Fruit fly (Drosophila melanogaster) whole organism, prepupa: Measurements from ENCODE around the gene CG5104.

ENCODE experiments used
- Blimp-1 ChIP-seq: fragments of 200-800 bp; sonication (Bioruptor generic); optimal IDR thresholded peaks from 3 replicates; lab custom pipeline; 2017; ENCODE audit warnings: missing biosample characterization, missing genetic modification characterization, mild to moderate bottlenecking, moderate library complexity, missing genetic modification reagents
- CG16779 ChIP-seq: fragments of 200-800 bp; sonication (Bioruptor generic); optimal IDR thresholded peaks from 3 replicates; lab custom pipeline; 2017; ENCODE audit warnings: missing biosample characterization, mild to moderate bottlenecking, missing genetic modification characterization
- CG8119 ChIP-seq: fragments of 200-800 bp; sonication (Bioruptor generic); IDR thresholded peaks from 3 replicates; pipeline ENCODE4 v1.3.6; 2022; ENCODE audit warnings: missing biosample characterization, missing genetic modification characterization
- Eip93F ChIP-seq: fragments of 200-800 bp; sonication (Bioruptor generic); optimal IDR thresholded peaks from 2 replicates; lab custom pipeline; 2016; ENCODE audit warnings: missing biosample characterization, mild to moderate bottlenecking, missing genetic modification characterization
- Gug ChIP-seq: fragments of 200-800 bp; sonication (Bioruptor generic); IDR thresholded peaks from 2 replicates; pipeline ENCODE4 v1.3.6; 2022; ENCODE audit warnings: missing biosample characterization, missing genetic modification characterization
- Hr39 ChIP-seq: fragments of 200-800 bp; sonication (Bioruptor generic); optimal IDR thresholded peaks from 2 replicates; lab custom pipeline; 2016; ENCODE audit warnings: missing biosample characterization, missing genetic modification characterization
- Lpt ChIP-seq: fragments of 200-800 bp; sonication (Bioruptor generic); optimal IDR thresholded peaks from 3 replicates; lab custom pipeline; 2016; ENCODE audit warnings: missing biosample characterization, missing genetic modification characterization
- dsx ChIP-seq: fragments of 200-800 bp; optimal IDR thresholded peaks from 3 replicates; lab custom pipeline; 2019; ENCODE audit warnings: missing biosample characterization, mild to moderate bottlenecking, missing genetic modification characterization, moderate library complexity; ENCODE audit not compliant: poor library complexity, severe bottlenecking
- pdm3 ChIP-seq: fragments of 200-800 bp; sonication (Bioruptor generic); optimal IDR thresholded peaks from 3 replicates; lab custom pipeline; 2016; ENCODE audit warnings: missing biosample characterization, missing genetic modification characterization
- spab ChIP-seq: fragments of 200-800 bp; sonication (Bioruptor generic); optimal IDR thresholded peaks from 2 replicates; lab custom pipeline; 2017; ENCODE audit warnings: missing biosample characterization, mild to moderate bottlenecking, missing genetic modification characterization, missing genetic modification reagents

DNA sequence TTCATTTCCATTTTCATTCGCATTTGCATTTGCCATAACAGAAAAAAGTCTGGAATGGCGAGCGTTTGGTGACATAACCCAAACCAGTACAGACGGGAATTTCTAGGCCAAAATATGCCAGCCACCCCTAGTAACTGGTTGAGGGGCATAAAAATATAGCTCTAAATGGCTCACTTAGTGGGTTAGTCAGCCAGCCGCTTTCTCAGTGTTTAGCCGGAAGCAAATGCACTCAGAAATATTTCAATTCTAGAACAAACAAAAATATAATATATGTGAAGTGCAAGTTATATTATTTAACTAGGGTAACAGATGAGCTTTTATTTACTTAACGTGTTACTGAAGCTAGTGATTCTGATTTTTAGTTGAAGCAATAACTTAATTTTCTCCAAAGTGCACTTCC is 16.1 kb downstream of the CG5104 start:
- TF ChIP-seq pdm3 (GFP tag; lab: Kevin White, UChicago) (no peak), dsx (GFP tag; lab: Kevin White, UChicago) (no peak), Gug (GFP tag; lab: Robert Waterston, UW) (no peak), Hr39 (GFP tag; lab: Kevin White, UChicago) (no peak), Blimp-1 (no peak), CG8119 (GFP tag; lab: Robert Waterston, UW) (no peak), spab (GFP tag; lab: Kevin White, UChicago) (no peak), CG16779 (tag; lab: Kevin White, UChicago) (no peak), Eip93F (GFP tag; lab: Kevin White, UChicago) (no peak), Lpt (GFP tag; lab: Kevin White, UChicago) (no peak)
